Worm (Caenorhabditis elegans) whole organism, L1 larva: ENCODE results near the gene csn-4.

Source experiments
- C04F5.9 ChIP-seq: sonication (generic microtip); optimal IDR thresholded peaks from 2 replicates; lab custom pipeline; 2016; ENCODE audit warnings: missing genetic modification characterization, missing compliant biosample characterization
- C16A3.4 ChIP-seq: fragments of 150-350 bp; optimal IDR thresholded peaks from 2 replicates; lab custom pipeline; 2014; ENCODE audit warnings: missing biosample characterization, missing genetic modification characterization
- C34B4.2 ChIP-seq: sonication (generic microtip); optimal IDR thresholded peaks from 2 replicates; lab custom pipeline; 2017; ENCODE audit warnings: mild to moderate bottlenecking, missing genetic modification characterization, missing compliant biosample characterization
- F16B12.6 ChIP-seq: fragments of 150-350 bp; optimal IDR thresholded peaks from 2 replicates; lab custom pipeline; 2014; ENCODE audit warnings: missing biosample characterization, missing genetic modification characterization
- Y116A8C.19 ChIP-seq: sonication (generic microtip); optimal IDR thresholded peaks from 2 replicates; lab custom pipeline; 2016; ENCODE audit warnings: missing compliant biosample characterization, missing genetic modification characterization, borderline replicate concordance
- alr-1 ChIP-seq: fragments of 200-800 bp; sonication (Bioruptor generic); optimal IDR thresholded peaks from 2 replicates; lab custom pipeline; 2018; ENCODE audit warnings: borderline replicate concordance, mild to moderate bottlenecking, missing genetic modification characterization, missing compliant biosample characterization
- ama-1 ChIP-seq: fragments of 150-350 bp; optimal IDR thresholded peaks from 2 replicates; lab custom pipeline; 2014
- ceh-63 ChIP-seq: fragments of 200-800 bp; sonication (Bioruptor generic); optimal IDR thresholded peaks from 2 replicates; lab custom pipeline; 2018; ENCODE audit warnings: mild to moderate bottlenecking, missing genetic modification characterization, missing compliant biosample characterization
- ceh-82 ChIP-seq, 3 experiments: fragments of 150-350 bp in 1 of 3; sonication (generic microtip) in 2 of 3; optimal IDR thresholded peaks; 2 replicates each; lab custom pipeline; 2014 to 2017; ENCODE audit warnings: missing biosample characterization in 3 of 3, missing genetic modification characterization in 3 of 3
- ceh-88 ChIP-seq: fragments of 200-800 bp; sonication (Bioruptor generic); IDR thresholded peaks from 2 replicates; pipeline ENCODE4 v1.3.6; 2022; ENCODE audit warnings: missing genetic modification characterization, missing compliant biosample characterization
- ceh-90 ChIP-seq: sonication (generic microtip); optimal IDR thresholded peaks from 2 replicates; lab custom pipeline; 2016; ENCODE audit warnings: missing genetic modification characterization, missing compliant biosample characterization
- ces-1 ChIP-seq: fragments of 150-350 bp; optimal IDR thresholded peaks from 2 replicates; lab custom pipeline; 2014; ENCODE audit warnings: missing biosample characterization, missing genetic modification reagents, missing genetic modification characterization
- dpl-1 ChIP-seq, 3 experiments: fragments of 150-350 bp in 2 of 3; sonication (generic microtip) in 1 of 3; optimal IDR thresholded peaks; 2 replicates each; lab custom pipeline; 2014 to 2017; ENCODE audit warnings: missing biosample characterization in 3 of 3, missing genetic modification characterization in 3 of 3, missing genetic modification reagents in 3 of 3
- efl-1 ChIP-seq, 4 experiments: fragments of 150-350 bp; optimal IDR thresholded peaks in 3 of 4; peaks in 1 of 4; 1 replicate in 1 of 4; 2 replicates in 3 of 4; lab custom pipeline; 2014; ENCODE audit warnings: missing biosample characterization in 2 of 4, missing genetic modification characterization in 2 of 4, missing genetic modification reagents in 2 of 4
- egl-13 ChIP-seq: sonication (generic microtip); optimal IDR thresholded peaks from 2 replicates; lab custom pipeline; 2016; ENCODE audit warnings: missing genotype, missing genetic modification reagents, missing genetic modification characterization, missing compliant biosample characterization
- egl-27 ChIP-seq, 2 experiments: fragments of 150-350 bp in 1 of 2; sonication (generic microtip); optimal IDR thresholded peaks; 3 replicates each; lab custom pipeline; 2017 to 2018; ENCODE audit warnings: missing biosample characterization in 2 of 2, missing genetic modification characterization in 2 of 2, missing genetic modification reagents in 2 of 2
- elt-2 ChIP-seq: sonication (generic microtip); optimal IDR thresholded peaks from 2 replicates; lab custom pipeline; 2016; ENCODE audit warnings: missing genetic modification characterization, mild to moderate bottlenecking, inconsistent platforms, missing compliant biosample characterization, missing genetic modification reagents
- elt-3 ChIP-seq, 6 experiments: fragments of 150-350 bp in 1 of 6; sonication (generic microtip); optimal IDR thresholded peaks; 2 replicates each; lab custom pipeline; 2017 to 2018; ENCODE audit warnings: missing biosample characterization in 6 of 6, missing genetic modification characterization in 6 of 6, inconsistent platforms in 1 of 6
- fkh-10 ChIP-seq: sonication (generic microtip); optimal IDR thresholded peaks from 2 replicates; lab custom pipeline; 2017; ENCODE audit warnings: missing biosample characterization, missing genetic modification reagents, missing genetic modification characterization
- fkh-4 ChIP-seq: sonication (generic microtip); optimal IDR thresholded peaks from 2 replicates; lab custom pipeline; 2016; ENCODE audit warnings: missing compliant biosample characterization, missing genetic modification characterization, borderline replicate concordance
- fkh-8 ChIP-seq: sonication (generic microtip); optimal IDR thresholded peaks from 2 replicates; lab custom pipeline; 2016; ENCODE audit warnings: mild to moderate bottlenecking, missing genetic modification characterization, missing compliant biosample characterization
- fos-1 ChIP-seq: fragments of 150-350 bp; optimal IDR thresholded peaks from 2 replicates; lab custom pipeline; 2014; ENCODE audit warnings: missing biosample characterization, missing genetic modification characterization
- grh-1 ChIP-seq: fragments of 200-800 bp; sonication (Bioruptor generic); IDR thresholded peaks from 2 replicates; pipeline ENCODE4 v1.3.6; 2022; ENCODE audit warnings: missing genetic modification reagents, missing genetic modification characterization, missing compliant biosample characterization
- hlh-17 ChIP-seq: fragments of 200-800 bp; sonication (Bioruptor generic); optimal IDR thresholded peaks from 2 replicates; lab custom pipeline; 2018; ENCODE audit warnings: missing genetic modification characterization, mild to moderate bottlenecking, missing compliant biosample characterization, moderate library complexity, borderline replicate concordance
- hpl-2 ChIP-seq: fragments of 150-350 bp; optimal IDR thresholded peaks from 2 replicates; lab custom pipeline; 2014; ENCODE audit warnings: missing biosample characterization, missing genetic modification reagents, missing genetic modification characterization
- isw-1 ChIP-seq: fragments of 200-800 bp; sonication (Bioruptor generic); IDR thresholded peaks from 2 replicates; pipeline ENCODE4 v1.3.6; 2022; ENCODE audit warnings: missing genetic modification characterization, missing compliant biosample characterization
- jun-1 ChIP-seq: fragments of 150-350 bp; optimal IDR thresholded peaks from 2 replicates; lab custom pipeline; 2014; ENCODE audit warnings: missing biosample characterization, missing genetic modification reagents, missing genetic modification characterization
- lin-14 ChIP-seq: fragments of 200-800 bp; sonication (Bioruptor generic); optimal IDR thresholded peaks from 2 replicates; lab custom pipeline; 2018; ENCODE audit warnings: mild to moderate bottlenecking, missing genetic modification characterization, moderate library complexity, missing compliant biosample characterization
- lin-15B ChIP-seq: fragments of 150-350 bp; sonication (generic microtip); optimal IDR thresholded peaks from 3 replicates; lab custom pipeline; 2014; ENCODE audit warnings: missing biosample characterization, missing genetic modification characterization
- lin-39 ChIP-seq: fragments of 150-350 bp; optimal IDR thresholded peaks from 2 replicates; lab custom pipeline; 2014; ENCODE audit warnings: missing biosample characterization, missing genetic modification reagents, missing genetic modification characterization
- mdl-1 ChIP-seq, 2 experiments: fragments of 150-350 bp; optimal IDR thresholded peaks; 2 replicates each; lab custom pipeline; 2014 to 2017; ENCODE audit warnings: missing biosample characterization in 2 of 2, missing genetic modification characterization in 2 of 2, inconsistent platforms in 1 of 2
- mep-1 ChIP-seq: fragments of 150-350 bp; optimal IDR thresholded peaks from 2 replicates; lab custom pipeline; 2014; ENCODE audit warnings: missing biosample characterization, missing genetic modification characterization
- nhr-19 ChIP-seq: fragments of 200-800 bp; sonication (Bioruptor generic); conservative IDR thresholded peaks from 2 replicates; pipeline ENCODE4 v1.3.6; 2022; ENCODE audit warnings: missing genetic modification characterization, missing compliant biosample characterization
- nhr-20 ChIP-seq: sonication (generic microtip); optimal IDR thresholded peaks from 2 replicates; lab custom pipeline; 2016; ENCODE audit warnings: mild to moderate bottlenecking, missing genetic modification characterization, missing compliant biosample characterization
- nhr-237 ChIP-seq: fragments of 150-350 bp; optimal IDR thresholded peaks from 2 replicates; lab custom pipeline; 2014; ENCODE audit warnings: missing biosample characterization, missing genetic modification characterization
- nhr-71 ChIP-seq: sonication (generic microtip); optimal IDR thresholded peaks from 2 replicates; lab custom pipeline; 2016; ENCODE audit warnings: mild to moderate bottlenecking, missing genetic modification characterization, moderate library complexity, missing compliant biosample characterization
- nhr-76 ChIP-seq: sonication (generic microtip); optimal IDR thresholded peaks from 2 replicates; lab custom pipeline; 2017; ENCODE audit warnings: missing biosample characterization, missing genetic modification characterization
- nhr-84 ChIP-seq: sonication (generic microtip); optimal IDR thresholded peaks from 2 replicates; lab custom pipeline; 2017; ENCODE audit warnings: missing biosample characterization, missing genetic modification characterization
- nhr-85 ChIP-seq: sonication (generic microtip); peaks from one replicate; lab custom pipeline; 2016; ENCODE audit warnings: missing genetic modification characterization, inconsistent platforms, missing compliant biosample characterization
- pag-3 ChIP-seq: sonication (generic microtip); optimal IDR thresholded peaks from 2 replicates; lab custom pipeline; 2017; ENCODE audit warnings: missing genetic modification characterization, mild to moderate bottlenecking, missing compliant biosample characterization, antibody characterized with exemption, borderline replicate concordance; ENCODE audit not compliant: insufficient read depth
- pax-3 ChIP-seq: fragments of 200-800 bp; sonication (Bioruptor generic); optimal IDR thresholded peaks from 2 replicates; lab custom pipeline; 2018; ENCODE audit warnings: mild to moderate bottlenecking, missing genetic modification characterization, moderate library complexity, missing compliant biosample characterization
- rnt-1 ChIP-seq: sonication (generic microtip); optimal IDR thresholded peaks from 2 replicates; lab custom pipeline; 2016; ENCODE audit warnings: mild to moderate bottlenecking, missing genetic modification characterization, moderate library complexity, missing compliant biosample characterization
- snpc-4 ChIP-seq: fragments of 150-350 bp; optimal IDR thresholded peaks from 2 replicates; lab custom pipeline; 2014; ENCODE audit warnings: missing biosample characterization, missing genetic modification characterization
- snu-23 ChIP-seq: sonication (generic microtip); optimal IDR thresholded peaks from 2 replicates; lab custom pipeline; 2016; ENCODE audit warnings: missing genetic modification characterization, missing compliant biosample characterization
- sptf-1 ChIP-seq: fragments of 150-350 bp; optimal IDR thresholded peaks from 2 replicates; lab custom pipeline; 2014; ENCODE audit warnings: missing biosample characterization, missing genetic modification characterization
- tlp-1 ChIP-seq: fragments of 150-350 bp; optimal IDR thresholded peaks from 2 replicates; lab custom pipeline; 2014; ENCODE audit warnings: missing biosample characterization, missing genetic modification characterization
- unc-130 ChIP-seq: fragments of 150-350 bp; optimal IDR thresholded peaks from 2 replicates; lab custom pipeline; 2017; ENCODE audit warnings: missing biosample characterization, missing genetic modification characterization, inconsistent platforms
- unc-30 ChIP-seq: sonication (generic microtip); optimal IDR thresholded peaks from 2 replicates; lab custom pipeline; 2017; ENCODE audit warnings: missing biosample characterization, missing genetic modification characterization
- unc-86 ChIP-seq: sonication (generic microtip); optimal IDR thresholded peaks from 2 replicates; lab custom pipeline; 2016; ENCODE audit warnings: missing genetic modification characterization, missing compliant biosample characterization
- unc-98 ChIP-seq: fragments of 200-800 bp; sonication (Bioruptor generic); IDR thresholded peaks from 2 replicates; pipeline ENCODE4 v1.3.6; 2022; ENCODE audit warnings: missing genetic modification characterization, missing compliant biosample characterization
- zag-1 ChIP-seq: fragments of 150-350 bp; optimal IDR thresholded peaks from 2 replicates; lab custom pipeline; 2014; ENCODE audit warnings: missing biosample characterization, missing genetic modification characterization

The csn-4 gene

DNA sequence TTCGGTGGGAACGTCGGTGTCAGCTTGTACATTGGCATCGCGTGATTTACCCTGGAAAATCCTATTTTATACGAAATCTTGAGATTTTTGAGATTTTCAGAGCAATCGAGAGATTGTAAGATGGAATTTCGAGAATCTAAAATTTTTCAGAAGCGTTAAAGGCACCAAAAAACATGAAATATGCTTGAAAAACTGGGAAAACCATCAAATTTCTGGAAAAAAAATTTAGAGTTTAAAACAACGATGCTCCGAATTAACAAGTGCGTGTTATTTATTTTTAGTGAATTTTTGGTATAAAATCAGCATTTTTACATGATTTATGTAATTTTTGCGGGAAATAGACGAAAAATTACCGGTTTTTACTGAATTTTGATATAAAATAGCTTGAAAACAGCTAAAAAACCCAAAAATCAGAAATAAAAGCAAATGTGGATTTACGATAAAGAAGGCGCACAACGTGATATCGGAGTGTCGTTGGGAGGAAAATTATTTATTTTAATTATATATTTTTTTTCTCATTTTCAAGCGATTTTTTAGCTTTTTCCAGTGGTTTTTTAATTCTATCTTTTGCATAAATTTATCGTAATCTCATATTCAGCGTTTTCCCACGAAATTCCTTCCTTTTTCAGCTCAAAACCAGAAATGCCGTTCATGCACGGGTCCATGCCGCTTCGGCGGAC is 30.4 kb downstream of the csn-4 start, which contains the start of the genes Y55F3AM.13 and mrps-25 (continued):
- TF ChIP-seq ceh-90 (tag; lab: Kevin White, UChicago) (no peak), ceh-63 (GFP tag; lab: Kevin White, UChicago) (no peak), fos-1 (tag; lab: Kevin White, UChicago) (no peak), rnt-1 (no peak), hlh-17 (GFP tag; lab: Kevin White, UChicago) (no peak), nhr-84 (tag; lab: Kevin White, UChicago) (no peak), C34B4.2 (tag; lab: Kevin White, UChicago) (no peak), efl-1 (optimal IDR thresholded peaks at IDR 0.05; lab: Kevin White, UChicago) (peak; percentile 45 to 59), efl-1 (GFP tag; optimal IDR thresholded peaks at IDR 0.05 in 1 of 2; lab: Kevin White, UChicago) (peak; percentile 58 to 93), Y116A8C.19 (tag; lab: Kevin White, UChicago) (no peak), ces-1 (GFP tag; lab: Kevin White, UChicago) (no peak), C16A3.4 (peak; percentile 20), fkh-10 (GFP tag; lab: Kevin White, UChicago) (no peak), unc-98 (GFP tag; lab: Robert Waterston, UW) (no peak), pag-3 (tag; lab: Kevin White, UChicago) (no peak), unc-86 (tag; lab: Kevin White, UChicago) (peak; percentile 16), tlp-1 (tag; lab: Kevin White, UChicago) (no peak), nhr-71 (tag; lab: Kevin White, UChicago) (no peak), dpl-1 (GFP tag; optimal IDR thresholded peaks at IDR 0.05; lab: Kevin White, UChicago) (peak; percentile 27 to 57 (median 48)), ceh-88 (peak; percentile 25; the same call in 1 of the 2 replicates), snu-23 (GFP tag; lab: Kevin White, UChicago) (peak; percentile 71), nhr-237 (tag; lab: Kevin White, UChicago) (no peak), F16B12.6 (tag; lab: Kevin White, UChicago) (no peak), lin-14 (no peak), lin-15B (tag; lab: Kevin White, UChicago) (peak; percentile 48), ama-1 (no peak), mep-1 (tag; lab: Kevin White, UChicago) (no peak), jun-1 (tag; lab: Kevin White, UChicago) (no peak), egl-13 (tag; lab: Kevin White, UChicago) (no peak), fkh-8 (tag; lab: Kevin White, UChicago) (peak; percentile 37), nhr-20 (tag; lab: Kevin White, UChicago) (peak; percentile 37), fkh-4 (tag; lab: Kevin White, UChicago) (no peak), grh-1 (GFP tag; lab: Robert Waterston, UW) (no peak), egl-27 (tag; optimal IDR thresholded peaks at IDR 0.05; lab: Kevin White, UChicago) (no peak), alr-1 (tag; lab: Kevin White, UChicago) (no peak), elt-2 (tag; lab: Kevin White, UChicago) (peak; percentile 36), ceh-82 (tag; optimal IDR thresholded peaks at IDR 0.05; lab: Kevin White, UChicago) (no peak), lin-39 (peak; percentile 5), unc-30 (tag; lab: Kevin White, UChicago) (no peak), nhr-19 (GFP tag; lab: Robert Waterston, UW) (peak; percentile 42; the same call in 1 of the 2 replicates), pax-3 (no peak), snpc-4 (peak; percentile 21), unc-130 (tag; lab: Kevin White, UChicago) (no peak), hpl-2 (GFP tag; lab: Kevin White, UChicago) (no peak), nhr-76 (tag; lab: Kevin White, UChicago) (no peak), C04F5.9 (tag; lab: Kevin White, UChicago) (peak; percentile 63), sptf-1 (tag; lab: Kevin White, UChicago) (no peak), isw-1 (GFP tag; lab: Robert Waterston, UW) (peak; percentile 78), elt-3 (tag; optimal IDR thresholded peaks at IDR 0.05; lab: Kevin White, UChicago) (peak in 1 of 6 experiments; percentile 5), zag-1 (tag; lab: Kevin White, UChicago) (no peak), nhr-85 (peak; percentile 40), mdl-1 (tag; optimal IDR thresholded peaks at IDR 0.05; lab: Kevin White, UChicago) (no peak)
